Worm (Caenorhabditis elegans) whole organism, L3 larva: ENCODE data around the gene F49E2.5.

ENCODE experiments used
- R02D3.7 ChIP-seq: fragments of 150-350 bp; optimal IDR thresholded peaks from 2 replicates; lab custom pipeline; 2014; ENCODE audit warnings: missing biosample characterization, missing genetic modification characterization
- ceh-28 ChIP-seq: fragments of 150-350 bp; optimal IDR thresholded peaks from 2 replicates; lab custom pipeline; 2014; ENCODE audit warnings: missing biosample characterization, missing genetic modification reagents, missing genetic modification characterization
- egl-27 ChIP-seq: sonication (generic microtip); optimal IDR thresholded peaks from 4 replicates; lab custom pipeline; 2017; ENCODE audit warnings: missing biosample characterization, missing genetic modification reagents, missing genetic modification characterization
- fkh-10 ChIP-seq: sonication (generic microtip); optimal IDR thresholded peaks from 2 replicates; lab custom pipeline; 2017; ENCODE audit warnings: missing biosample characterization, missing genetic modification reagents, missing genetic modification characterization
- fkh-2 ChIP-seq: fragments of 150-350 bp; optimal IDR thresholded peaks from 2 replicates; lab custom pipeline; 2014; ENCODE audit warnings: missing biosample characterization, missing genetic modification reagents, missing genetic modification characterization
- mdl-1 ChIP-seq: fragments of 150-350 bp; optimal IDR thresholded peaks from 2 replicates; lab custom pipeline; 2014; ENCODE audit warnings: missing biosample characterization, missing genetic modification characterization
- nhr-23 ChIP-seq: fragments of 150-350 bp; optimal IDR thresholded peaks from 2 replicates; lab custom pipeline; 2014; ENCODE audit warnings: missing biosample characterization, missing genetic modification reagents, missing genetic modification characterization
- nhr-237 ChIP-seq: fragments of 150-350 bp; optimal IDR thresholded peaks from 2 replicates; lab custom pipeline; 2014; ENCODE audit warnings: missing biosample characterization, missing genetic modification characterization
- nhr-28 ChIP-seq: fragments of 150-350 bp; optimal IDR thresholded peaks from 2 replicates; lab custom pipeline; 2014; ENCODE audit warnings: missing biosample characterization, missing genetic modification characterization
- nhr-77 ChIP-seq: fragments of 150-350 bp; optimal IDR thresholded peaks from 2 replicates; lab custom pipeline; 2014; ENCODE audit warnings: missing biosample characterization, missing genetic modification characterization
- skn-1 ChIP-seq: fragments of 150-350 bp; optimal IDR thresholded peaks from 2 replicates; lab custom pipeline; 2014; ENCODE audit warnings: missing biosample characterization, missing genetic modification characterization
- unc-39 ChIP-seq: sonication (generic microtip); optimal IDR thresholded peaks from 4 replicates; lab custom pipeline; 2017; ENCODE audit warnings: missing biosample characterization, missing genetic modification characterization
- unc-62 ChIP-seq: fragments of 150-350 bp; sonication (generic microtip); optimal IDR thresholded peaks from 4 replicates; lab custom pipeline; 2014; ENCODE audit warnings: missing biosample characterization, missing genetic modification reagents, missing genetic modification characterization
- ztf-11 ChIP-seq: fragments of 150-350 bp; optimal IDR thresholded peaks from 2 replicates; lab custom pipeline; 2014; ENCODE audit warnings: missing biosample characterization, missing genetic modification characterization

- no peak for TF ChIP-seq fkh-10 (GFP tag; lab: Kevin White, UChicago)
- TF ChIP-seq nhr-28 (tag; lab: Kevin White, UChicago) = no peak
- no peak for TF ChIP-seq unc-62 (GFP tag; lab: Kevin White, UChicago)
- no peak for TF ChIP-seq mdl-1
- no peak for TF ChIP-seq unc-39
- TF ChIP-seq fkh-2 (tag; lab: Kevin White, UChicago) = no peak
- TF ChIP-seq nhr-77 (tag; lab: Kevin White, UChicago) = no peak
- TF ChIP-seq egl-27 (tag; lab: Kevin White, UChicago) = no peak
- TF ChIP-seq nhr-23 (tag; lab: Kevin White, UChicago) = no peak
- TF ChIP-seq ceh-28 (tag; lab: Kevin White, UChicago) = no peak
- TF ChIP-seq ztf-11 = no peak
- no peak for TF ChIP-seq nhr-237 (tag; lab: Kevin White, UChicago)
- no peak for TF ChIP-seq R02D3.7 (tag; lab: Kevin White, UChicago)
- TF ChIP-seq skn-1 (tag; lab: Kevin White, UChicago) = no peak
These were observed 6.8 kb upstream of the F49E2.5 start, which contains the start of gene C07B5.8 for ce11 chrX:9536665-9537064.
